Fruit fly (Drosophila melanogaster): ENCODE measurements around the gene Fitm.

DNA sequence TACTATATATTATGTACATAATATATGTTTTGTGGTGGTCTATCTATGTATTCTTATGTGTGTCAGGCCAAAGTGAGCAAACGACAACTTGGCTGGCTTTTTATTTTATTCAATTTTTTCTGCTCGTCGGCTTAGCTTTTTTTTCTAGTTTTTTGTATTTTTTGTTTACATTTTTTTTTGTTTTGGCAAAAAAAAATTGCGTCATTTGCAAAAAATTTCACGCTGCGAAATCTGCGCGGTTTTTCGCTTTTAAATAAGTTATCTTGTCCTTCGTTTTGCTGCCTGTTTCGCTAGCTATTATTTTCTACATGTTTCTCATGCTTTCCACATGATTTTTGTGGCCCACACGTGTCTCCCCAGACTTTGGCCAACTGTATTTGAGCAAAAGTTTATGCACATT is 26.6 kb upstream of the Fitm start:
- no peak for TF ChIP-seq CG3032 (tag; optimal IDR thresholded peaks at IDR 0.05)
- TF ChIP-seq CG8632 (GFP tag; optimal IDR thresholded peaks at IDR 0.05), result no peak
- no peak for TF ChIP-seq Sox14 (GFP tag; optimal IDR thresholded peaks at IDR 0.05)
- TF ChIP-seq Eip75B (GFP tag; optimal IDR thresholded peaks at IDR 0.05), result no peak
- TF ChIP-seq CG3919 (GFP tag; optimal IDR thresholded peaks at IDR 0.05), result no peak
- TF ChIP-seq CG31627 (GFP tag; optimal IDR thresholded peaks at IDR 0.05), result no peak
- no peak for TF ChIP-seq Gug (GFP tag; IDR thresholded peaks at IDR 0.05)
- no peak for TF ChIP-seq CG1621 (tag; optimal IDR thresholded peaks at IDR 0.05)

Data from whole organism, prepupa.